Worm (Caenorhabditis elegans): Measurements from ENCODE around the gene tbx-33.

ce11 chrIII:11659804-11660203 is 23.2 kb upstream of the tbx-33 start:
- TF ChIP-seq him-1 (tag; optimal IDR thresholded peaks at IDR 0.05) (no peak), W03F9.2 (tag; optimal IDR thresholded peaks at IDR 0.05) (no peak), dao-5 (tag; optimal IDR thresholded peaks at IDR 0.05) (no peak)
